Worm (Caenorhabditis elegans) whole organism, early embryonic: ENCODE results near the gene C31H1.2.

Experiments
- B0310.2 ChIP-seq: sonication (generic microtip); optimal IDR thresholded peaks from 2 replicates; lab custom pipeline; 2016; ENCODE audit warnings: mild to moderate bottlenecking, missing genetic modification characterization, missing compliant biosample characterization
- F13C5.2 ChIP-seq: sonication (generic microtip); optimal IDR thresholded peaks from 2 replicates; lab custom pipeline; 2017; ENCODE audit warnings: mild to moderate bottlenecking, missing genetic modification characterization, inconsistent platforms, missing compliant biosample characterization
- aly-1 ChIP-seq: sonication (generic microtip); optimal IDR thresholded peaks from 2 replicates; lab custom pipeline; 2016; ENCODE audit warnings: missing genetic modification characterization, missing compliant biosample characterization
- ama-1 ChIP-seq: fragments of 150-350 bp; optimal IDR thresholded peaks from 2 replicates; lab custom pipeline; 2014
- ceh-13 ChIP-seq: fragments of 200-800 bp; sonication (Bioruptor generic); optimal IDR thresholded peaks from 2 replicates; lab custom pipeline; 2018; ENCODE audit warnings: mild to moderate bottlenecking, missing genetic modification characterization, missing compliant biosample characterization
- ceh-36 ChIP-seq: sonication (generic microtip); optimal IDR thresholded peaks from 2 replicates; lab custom pipeline; 2016; ENCODE audit warnings: missing genetic modification characterization, inconsistent platforms, missing compliant biosample characterization
- ets-7 ChIP-seq: sonication (generic microtip); optimal IDR thresholded peaks from 2 replicates; lab custom pipeline; 2016; ENCODE audit warnings: missing genotype, missing genetic modification characterization, missing compliant biosample characterization
- flt-1 ChIP-seq: fragments of 200-800 bp; sonication (Bioruptor generic); IDR thresholded peaks from 2 replicates; pipeline ENCODE4 v1.3.6; 2022; ENCODE audit warnings: missing genetic modification characterization, missing compliant biosample characterization
- hmbx-1 ChIP-seq: sonication (generic microtip); optimal IDR thresholded peaks from 2 replicates; lab custom pipeline; 2016; ENCODE audit warnings: mild to moderate bottlenecking, missing genetic modification characterization, missing compliant biosample characterization
- hmg-4 ChIP-seq: fragments of 200-800 bp; sonication (Bioruptor generic); optimal IDR thresholded peaks from 2 replicates; lab custom pipeline; 2018; ENCODE audit warnings: mild to moderate bottlenecking, missing genetic modification characterization, missing compliant biosample characterization
- hnd-1 ChIP-seq: sonication (generic microtip); optimal IDR thresholded peaks from 2 replicates; lab custom pipeline; 2016; ENCODE audit warnings: missing genetic modification characterization, missing compliant biosample characterization
- pes-1 ChIP-seq: fragments of 200-800 bp; sonication (Bioruptor generic); IDR thresholded peaks from 2 replicates; pipeline ENCODE4 v1.3.6; 2022; ENCODE audit warnings: missing genetic modification reagents, missing genetic modification characterization, missing compliant biosample characterization
- scrt-1 ChIP-seq: fragments of 200-800 bp; sonication (Bioruptor generic); IDR thresholded peaks from 2 replicates; pipeline ENCODE4 v1.3.6; 2022; ENCODE audit warnings: missing genetic modification characterization, missing compliant biosample characterization
- sea-1 ChIP-seq: fragments of 200-800 bp; sonication (Bioruptor generic); conservative IDR thresholded peaks from 2 replicates; pipeline ENCODE4 v1.3.6; 2022; ENCODE audit warnings: missing genetic modification characterization, missing compliant biosample characterization
- tbx-11 ChIP-seq: fragments of 200-800 bp; sonication (Bioruptor generic); IDR thresholded peaks from 2 replicates; pipeline ENCODE4 v1.3.6; 2022; ENCODE audit warnings: missing genetic modification characterization, missing compliant biosample characterization
- tbx-37 ChIP-seq: fragments of 200-800 bp; sonication (Bioruptor generic); conservative IDR thresholded peaks from 2 replicates; pipeline ENCODE4 v1.3.6; 2022; ENCODE audit warnings: missing genetic modification reagents, missing genetic modification characterization, missing compliant biosample characterization
- tra-4 ChIP-seq: sonication (generic microtip); optimal IDR thresholded peaks from 2 replicates; lab custom pipeline; 2017; ENCODE audit warnings: missing genetic modification characterization, missing compliant biosample characterization

The C31H1.2 gene

ce11 chrIV:5796694-5797093 lies 5.6 kb downstream of the C31H1.2 start, which contains the start of gene C31H1.5:
TSS of gene C31H1.5 (minus strand) at chrIV:5796794.
- no peak for TF ChIP-seq ceh-13
- no peak for TF ChIP-seq ama-1 (lab: Kevin White, UChicago)
- no peak for TF ChIP-seq tra-4 (tag; lab: Kevin White, UChicago)
- TF ChIP-seq ceh-36 (tag; lab: Kevin White, UChicago), result no peak
- TF ChIP-seq F13C5.2 (tag; lab: Kevin White, UChicago), result no peak
- TF ChIP-seq ets-7, result no peak

DNA sequence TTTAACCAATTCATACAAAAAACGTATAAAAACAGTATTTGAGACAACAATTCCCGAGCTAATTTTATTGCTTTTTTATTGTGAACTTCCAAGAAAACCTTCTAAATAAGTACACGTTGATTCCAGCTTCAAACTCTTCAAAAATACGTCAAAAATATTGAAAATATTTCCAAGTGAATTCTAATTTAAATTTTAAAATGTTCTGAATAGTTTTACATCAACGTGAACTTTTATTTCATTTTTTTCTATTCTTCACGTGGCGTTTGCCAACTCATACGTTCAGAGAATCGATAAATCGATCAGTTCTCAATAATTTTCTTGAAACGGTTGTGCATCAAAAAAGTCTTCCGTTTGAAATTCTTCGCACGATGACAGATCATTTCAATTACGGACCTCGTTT lies 6.1 kb downstream of the C31H1.2 start, which contains the start of gene C31H1.1:
Gene C31H1.1 (plus strand): TSS at position 301 of the 400 bp plus-strand sequence.
- TF ChIP-seq ceh-13, result no peak
- TF ChIP-seq tra-4 (tag; lab: Kevin White, UChicago), result no peak
- no peak for TF ChIP-seq tbx-11

ce11 chrIV:5799577-5799976 lies 8.5 kb downstream of the C31H1.2 start:
- no peak for TF ChIP-seq ets-7
- no peak for TF ChIP-seq ama-1 (lab: Kevin White, UChicago)

DNA sequence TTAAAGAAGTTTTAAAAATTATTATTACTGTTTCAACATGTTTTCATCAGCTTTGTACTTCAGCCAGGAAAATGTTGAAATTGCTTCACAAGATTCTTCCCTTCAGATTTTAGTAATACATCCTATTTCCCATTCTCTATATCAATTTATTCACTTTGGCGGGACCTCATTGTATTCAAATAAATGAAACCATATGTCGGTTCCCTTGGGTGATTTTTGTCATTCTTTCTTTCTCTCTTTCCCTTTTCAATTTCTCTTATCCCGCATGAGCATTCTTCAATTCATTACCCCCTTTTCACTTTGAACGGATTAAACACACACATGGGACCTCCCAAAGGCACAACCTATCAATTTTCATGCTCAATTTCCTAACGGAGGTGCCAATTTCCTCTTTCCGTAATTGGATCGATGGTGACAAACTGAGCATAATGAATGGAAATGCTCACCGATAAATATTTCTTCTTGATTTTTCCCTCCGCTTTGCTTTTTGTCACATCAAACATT lies 12.5 kb downstream of the C31H1.2 start:
- TF ChIP-seq ets-7 (no peak), tbx-37 (GFP tag; lab: Robert Waterston, UW) (no peak), hmg-4 (GFP tag; lab: Kevin White, UChicago) (no peak), pes-1 (no peak), flt-1 (GFP tag; lab: Robert Waterston, UW) (no peak), tra-4 (tag; lab: Kevin White, UChicago) (no peak), hmbx-1 (tag; lab: Kevin White, UChicago) (no peak), aly-1 (tag; lab: Kevin White, UChicago) (no peak), ceh-13 (no peak), hnd-1 (no peak), ceh-36 (tag; lab: Kevin White, UChicago) (no peak), B0310.2 (tag; lab: Kevin White, UChicago) (no peak), sea-1 (no peak), scrt-1 (GFP tag; lab: Robert Waterston, UW) (no peak), F13C5.2 (tag; lab: Kevin White, UChicago) (no peak), tbx-11 (no peak), ama-1 (lab: Kevin White, UChicago) (no peak)

ce11 chrIV:5805477-5805876 lies 14.4 kb downstream of the C31H1.2 start:
- TF ChIP-seq pes-1, result no peak

- no peak for TF ChIP-seq ama-1 (lab: Kevin White, UChicago)
- no peak for TF ChIP-seq flt-1 (GFP tag; lab: Robert Waterston, UW)
- no peak for TF ChIP-seq tra-4 (tag; lab: Kevin White, UChicago)
- TF ChIP-seq ceh-36 (tag; lab: Kevin White, UChicago), result no peak
- no peak for TF ChIP-seq B0310.2 (tag; lab: Kevin White, UChicago)
- no peak for TF ChIP-seq ceh-13
- TF ChIP-seq sea-1, result no peak
Measured at ce11 chrIV:5806348-5806747, 15.3 kb downstream of the C31H1.2 start.

DNA sequence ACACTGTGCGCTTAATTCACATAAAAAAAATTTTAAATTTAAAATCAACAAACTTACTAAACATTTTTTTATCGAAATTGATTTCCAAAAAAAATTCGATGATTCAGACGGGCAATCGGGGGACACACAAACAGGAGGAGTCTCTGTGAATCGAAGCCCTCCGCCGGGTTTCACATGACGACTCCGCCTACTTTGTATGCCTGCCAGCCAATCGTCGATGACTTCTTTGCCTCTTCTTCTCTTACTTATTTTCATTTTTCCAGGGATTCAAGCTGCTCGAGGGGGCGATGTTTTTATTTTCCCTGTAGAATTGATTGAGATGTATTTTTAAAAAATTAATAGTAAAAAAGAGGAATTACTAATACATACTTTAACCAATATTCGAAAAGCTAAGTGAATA lies 15.8 kb downstream of the C31H1.2 start, which contains the start of gene lntl-1:
Gene lntl-1 (minus strand): TSS at position 185 of the 400 bp plus-strand sequence.
- TF ChIP-seq sea-1 (no peak), tbx-11 (no peak), hmg-4 (GFP tag; lab: Kevin White, UChicago) (no peak), B0310.2 (tag; lab: Kevin White, UChicago) (no peak), ets-7 (no peak), aly-1 (tag; lab: Kevin White, UChicago) (no peak), F13C5.2 (tag; lab: Kevin White, UChicago) (no peak), pes-1 (no peak), tra-4 (tag; lab: Kevin White, UChicago) (no peak), hnd-1 (no peak), ceh-13 (no peak)

ce11 chrIV:5809733-5810132 lies 18.6 kb downstream of the C31H1.2 start:
- no peak for TF ChIP-seq aly-1 (tag; lab: Kevin White, UChicago)
- TF ChIP-seq ceh-13, result no peak
- no peak for TF ChIP-seq tbx-11

DNA sequence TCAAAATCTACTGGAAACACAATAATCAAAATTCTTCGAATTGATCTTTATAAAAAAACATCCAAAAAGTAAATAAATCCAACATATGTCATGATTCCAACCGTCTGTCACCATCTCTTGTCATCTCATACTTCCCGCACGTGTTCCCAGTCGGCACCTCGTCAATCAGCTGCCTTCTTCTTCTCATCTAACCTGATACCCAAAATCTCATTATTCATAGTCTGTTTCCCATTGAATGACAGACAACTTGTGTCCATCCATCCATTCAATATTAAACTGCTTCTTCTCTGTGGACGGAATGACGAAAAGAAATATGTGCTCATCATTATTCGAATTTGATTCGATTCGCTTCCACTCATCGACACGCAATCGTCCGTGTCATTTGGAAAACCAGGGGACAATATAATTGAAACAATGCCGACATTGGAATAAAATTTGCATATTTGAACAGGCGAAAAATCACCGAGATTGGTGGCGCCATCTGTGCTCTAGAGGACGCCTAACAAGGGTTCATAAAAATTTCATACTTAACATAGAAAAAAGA lies 20.1 kb downstream of the C31H1.2 start:
- no peak for TF ChIP-seq ceh-13
- TF ChIP-seq scrt-1 (GFP tag; lab: Robert Waterston, UW), result no peak
- TF ChIP-seq ama-1 (lab: Kevin White, UChicago), result no peak
- no peak for TF ChIP-seq pes-1
- TF ChIP-seq aly-1 (tag; lab: Kevin White, UChicago), result no peak
- no peak for TF ChIP-seq tbx-37 (GFP tag; lab: Robert Waterston, UW)
